Fruit fly (Drosophila melanogaster) whole organism, adult: ENCODE data around the gene CG8673.
A peak's percentile ranks its signal among the peaks of the same experiment; 100 is the strongest.

Experiments used
- CG11617 ChIP-seq: fragments of 200-800 bp; sonication (Bioruptor generic); optimal IDR thresholded peaks from 2 replicates; lab custom pipeline; 2017; ENCODE audit warnings: mild to moderate bottlenecking, missing biosample characterization, missing genetic modification reagents, missing genetic modification characterization
- CG12768 ChIP-seq: fragments of 200-800 bp; sonication (Bioruptor generic); optimal IDR thresholded peaks from 2 replicates; lab custom pipeline; 2017; ENCODE audit warnings: missing biosample characterization, missing genetic modification characterization, mild to moderate bottlenecking, moderate library complexity, missing genetic modification reagents
- CG14711 ChIP-seq: fragments of 200-800 bp; sonication (Bioruptor generic); optimal IDR thresholded peaks from 2 replicates; lab custom pipeline; 2018; ENCODE audit warnings: missing biosample characterization, mild to moderate bottlenecking, missing genetic modification characterization, moderate library complexity
- CG1620 ChIP-seq: fragments of 200-800 bp; sonication (Bioruptor generic); optimal IDR thresholded peaks from 2 replicates; lab custom pipeline; 2016; ENCODE audit warnings: missing biosample characterization, missing genetic modification characterization
- CG33017 ChIP-seq: fragments of 200-800 bp; sonication (Bioruptor generic); optimal IDR thresholded peaks from 2 replicates; lab custom pipeline; 2018; ENCODE audit warnings: missing biosample characterization, mild to moderate bottlenecking, missing genetic modification characterization, moderate library complexity
- CG5204 ChIP-seq: fragments of 200-800 bp; sonication (Bioruptor generic); optimal IDR thresholded peaks from 2 replicates; lab custom pipeline; 2016; ENCODE audit warnings: missing biosample characterization, missing genetic modification characterization
- CG7101 ChIP-seq: fragments of 200-800 bp; sonication (Bioruptor generic); optimal IDR thresholded peaks from 2 replicates; lab custom pipeline; 2018; ENCODE audit warnings: missing biosample characterization, mild to moderate bottlenecking, missing genetic modification characterization, moderate library complexity
- Clk ChIP-seq: fragments of 200-800 bp; sonication (Bioruptor generic); optimal IDR thresholded peaks from 2 replicates; lab custom pipeline; 2017; ENCODE audit warnings: missing biosample characterization, missing genetic modification characterization
- Crg-1 ChIP-seq: fragments of 200-800 bp; sonication (Bioruptor generic); optimal IDR thresholded peaks from 2 replicates; lab custom pipeline; 2016; ENCODE audit warnings: missing biosample characterization, missing genetic modification characterization
- Hr96 ChIP-seq: fragments of 200-800 bp; sonication (Bioruptor generic); optimal IDR thresholded peaks from 2 replicates; lab custom pipeline; 2016; ENCODE audit warnings: missing biosample characterization, missing genetic modification characterization
- Mnt ChIP-seq: fragments of 200-800 bp; sonication (Bioruptor generic); optimal IDR thresholded peaks from 2 replicates; lab custom pipeline; 2016; ENCODE audit warnings: missing biosample characterization, mild to moderate bottlenecking, missing genetic modification characterization
- bab1 ChIP-seq: fragments of 200-800 bp; sonication (Bioruptor generic); optimal IDR thresholded peaks from 3 replicates; lab custom pipeline; 2019; ENCODE audit warnings: missing biosample characterization, mild to moderate bottlenecking, missing genetic modification characterization, moderate library complexity
- cic ChIP-seq: fragments of 200-800 bp; sonication (Bioruptor generic); optimal IDR thresholded peaks from 2 replicates; lab custom pipeline; 2017; ENCODE audit warnings: missing biosample characterization, mild to moderate bottlenecking, missing genetic modification characterization, moderate library complexity
- cnc ChIP-seq, 2 experiments: fragments of >200 bp; optimal IDR thresholded peaks; 2 replicates each; lab custom pipeline; 2017
- kay ChIP-seq: fragments of 200-800 bp; sonication (Bioruptor generic); peaks from one replicate; lab custom pipeline; 2016; ENCODE audit warnings: missing biosample characterization, missing genetic modification characterization, borderline replicate concordance
- ovo ChIP-seq: fragments of 200-800 bp; sonication (Bioruptor generic); optimal IDR thresholded peaks from 2 replicates; lab custom pipeline; 2016; ENCODE audit warnings: missing biosample characterization, missing genetic modification characterization
- pad ChIP-seq: fragments of 200-800 bp; sonication (Bioruptor generic); optimal IDR thresholded peaks from 3 replicates; lab custom pipeline; 2017; ENCODE audit warnings: missing biosample characterization, missing genetic modification characterization, mild to moderate bottlenecking, moderate library complexity, missing genetic modification reagents
- tj ChIP-seq: fragments of 200-800 bp; sonication (Bioruptor generic); optimal IDR thresholded peaks from 3 replicates; lab custom pipeline; 2017; ENCODE audit warnings: missing biosample characterization, mild to moderate bottlenecking, missing genetic modification characterization, moderate library complexity
- toe ChIP-seq: fragments of 200-800 bp; sonication (Bioruptor generic); optimal IDR thresholded peaks from 2 replicates; lab custom pipeline; 2016; ENCODE audit warnings: missing biosample characterization, missing genetic modification characterization

Gene CG8673

DNA sequence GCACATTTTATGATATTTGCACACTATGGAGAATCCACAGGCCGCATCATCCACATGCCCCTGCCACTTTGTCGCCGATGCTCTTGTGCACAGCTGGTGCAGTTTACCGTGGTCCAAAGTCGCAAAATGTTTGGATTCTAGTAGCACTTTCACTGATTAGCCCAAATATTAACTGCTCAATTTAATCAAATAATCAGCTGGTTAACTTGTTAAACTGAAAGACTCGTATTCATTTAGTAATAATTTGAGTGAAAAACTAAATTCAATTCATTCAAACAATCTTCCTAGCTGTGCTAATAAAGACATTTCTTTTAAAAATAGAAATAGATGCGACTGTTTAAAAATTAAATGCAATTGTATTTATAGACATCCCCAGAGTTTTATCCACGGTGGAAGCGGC lies 43.9 kb downstream of the CG8673 start:
- TF ChIP-seq Clk (GFP tag; lab: Kevin White, UChicago) (no peak), CG12768 (GFP tag; lab: Kevin White, UChicago) (no peak), CG14711 (tag; lab: Kevin White, UChicago) (no peak), cnc (optimal IDR thresholded peaks at IDR 0.05; lab: Kevin White, UChicago) (no peak), CG11617 (GFP tag; lab: Kevin White, UChicago) (no peak), bab1 (GFP tag; lab: Kevin White, UChicago) (no peak), CG5204 (no peak), CG1620 (GFP tag; lab: Kevin White, UChicago) (no peak), Mnt (GFP tag; lab: Kevin White, UChicago) (no peak), Hr96 (GFP tag; lab: Kevin White, UChicago) (no peak), CG33017 (tag; lab: Kevin White, UChicago) (no peak), toe (GFP tag; lab: Kevin White, UChicago) (no peak)

DNA sequence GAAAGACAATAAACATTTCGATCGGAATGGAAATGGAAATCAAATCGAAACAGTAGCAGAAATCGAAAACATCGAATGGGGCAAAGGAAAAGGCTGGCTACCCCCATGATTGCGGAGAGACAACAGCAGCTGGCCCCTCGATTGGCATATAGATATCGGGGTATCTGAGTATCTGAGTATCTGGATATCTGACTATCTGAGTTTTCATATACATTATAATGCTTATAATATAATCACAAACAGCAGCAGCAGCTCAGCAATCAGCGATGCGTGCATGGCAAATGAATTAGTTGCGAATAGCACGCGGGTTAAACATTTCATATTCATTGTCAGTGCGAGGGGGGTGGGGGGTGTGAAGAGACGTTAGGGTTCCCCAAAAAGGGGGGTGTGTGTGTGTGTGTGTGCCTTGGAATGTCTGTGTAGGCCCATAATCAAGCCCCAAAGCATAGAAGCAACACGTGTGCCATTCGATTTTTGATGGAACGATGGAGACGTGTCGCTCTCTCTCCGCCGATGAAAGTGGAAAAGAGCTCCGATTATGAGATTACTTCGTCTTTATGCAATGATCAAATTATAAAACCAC lies 46.6 kb downstream of the CG8673 start:
- no peak for TF ChIP-seq cnc (optimal IDR thresholded peaks at IDR 0.05; lab: Kevin White, UChicago)
- TF ChIP-seq bab1 (GFP tag; lab: Kevin White, UChicago), result no peak
- no peak for TF ChIP-seq toe (GFP tag; lab: Kevin White, UChicago)
- TF ChIP-seq kay, result no peak
- TF ChIP-seq Mnt (GFP tag; lab: Kevin White, UChicago), result no peak
- TF ChIP-seq pad, result no peak
- no peak for TF ChIP-seq Crg-1 (GFP tag; lab: Kevin White, UChicago)
- no peak for TF ChIP-seq tj (GFP tag; lab: Kevin White, UChicago)
- no peak for TF ChIP-seq CG5204
- no peak for TF ChIP-seq cic (GFP tag; lab: Kevin White, UChicago)
- TF ChIP-seq CG33017 (tag; lab: Kevin White, UChicago), result no peak
- no peak for TF ChIP-seq CG1620 (GFP tag; lab: Kevin White, UChicago)
- no peak for TF ChIP-seq CG7101 (tag; lab: Kevin White, UChicago)
- TF ChIP-seq CG11617 (GFP tag; lab: Kevin White, UChicago), result no peak
- TF ChIP-seq Hr96 (GFP tag; lab: Kevin White, UChicago), result no peak
- no peak for TF ChIP-seq Clk (GFP tag; lab: Kevin White, UChicago)
- TF ChIP-seq ovo (GFP tag; lab: Kevin White, UChicago), result no peak
- no peak for TF ChIP-seq CG14711 (tag; lab: Kevin White, UChicago)

DNA sequence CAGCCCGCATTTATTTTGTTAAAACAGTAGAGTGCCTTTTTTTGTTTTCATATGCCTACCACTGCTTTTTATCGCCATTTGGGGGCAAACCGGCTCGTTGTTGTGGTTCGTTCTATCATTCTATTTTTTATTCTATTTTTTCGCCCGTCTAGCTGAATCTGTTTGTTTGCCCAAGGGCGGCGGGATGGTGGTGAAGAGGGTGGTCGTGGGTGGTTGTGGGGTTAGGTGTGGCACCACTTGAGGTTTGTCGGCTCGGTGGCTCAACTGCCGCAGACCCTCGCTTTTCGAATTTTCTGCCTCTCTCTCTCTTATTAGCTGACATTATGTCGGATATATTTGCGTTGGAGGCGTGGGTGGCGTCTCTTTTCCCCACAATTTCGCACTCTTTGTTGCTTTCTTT lies 47.4 kb downstream of the CG8673 start:
- TF ChIP-seq CG11617 (GFP tag; lab: Kevin White, UChicago), result no peak
- peak; percentile 30 for TF ChIP-seq kay
- TF ChIP-seq pad, result no peak
- peak; percentile 6 for TF ChIP-seq cic (GFP tag; lab: Kevin White, UChicago)
- TF ChIP-seq CG12768 (GFP tag; lab: Kevin White, UChicago), result peak; percentile 37
